Fruit fly (Drosophila melanogaster) whole organism, embryonic: ENCODE results near the gene ocn.
A peak's percentile ranks its signal among the peaks of the same experiment; 100 is the strongest.

Experiments used
- CG10321 ChIP-seq: fragments of 200-800 bp; sonication (Bioruptor generic); IDR thresholded peaks from 2 replicates; pipeline ENCODE4 v1.3.6; 2022; ENCODE audit warnings: missing biosample characterization, missing genetic modification characterization
- CG10959 ChIP-seq: fragments of 200-800 bp; sonication (Bioruptor generic); IDR thresholded peaks from 2 replicates; pipeline ENCODE4 v1.3.6; 2022; ENCODE audit warnings: missing biosample characterization, missing genetic modification characterization
- CG10979 ChIP-seq: fragments of 200-800 bp; sonication (Bioruptor generic); optimal IDR thresholded peaks from 2 replicates; lab custom pipeline; 2018; ENCODE audit warnings: missing biosample characterization, mild to moderate bottlenecking, missing genetic modification characterization, moderate library complexity
- CG13775 ChIP-seq: fragments of 200-800 bp; sonication (Bioruptor generic); optimal IDR thresholded peaks from 3 replicates; lab custom pipeline; 2017; ENCODE audit warnings: missing biosample characterization, mild to moderate bottlenecking, missing genetic modification characterization
- CG14667 ChIP-seq: fragments of 200-800 bp; sonication (Bioruptor generic); IDR thresholded peaks from 2 replicates; pipeline ENCODE4 v1.3.6; 2022; ENCODE audit warnings: missing biosample characterization, missing genetic modification characterization
- CG15514 ChIP-seq: fragments of 200-800 bp; sonication (Bioruptor generic); optimal IDR thresholded peaks from 3 replicates; lab custom pipeline; 2017; ENCODE audit warnings: missing biosample characterization, missing genetic modification characterization, mild to moderate bottlenecking, moderate library complexity, missing genetic modification reagents
- CG16815 ChIP-seq: fragments of 200-800 bp; sonication (Bioruptor generic); optimal IDR thresholded peaks from 3 replicates; lab custom pipeline; 2017; ENCODE audit warnings: missing biosample characterization, mild to moderate bottlenecking, missing genetic modification characterization
- CG2678 ChIP-seq: fragments of 200-800 bp; sonication (Bioruptor generic); optimal IDR thresholded peaks from 3 replicates; lab custom pipeline; 2019; ENCODE audit warnings: missing biosample characterization, mild to moderate bottlenecking, missing genetic modification characterization, moderate library complexity
- CG3065 ChIP-seq: fragments of 200-800 bp; sonication (Bioruptor generic); optimal IDR thresholded peaks from 2 replicates; lab custom pipeline; 2016; ENCODE audit warnings: missing biosample characterization, missing genetic modification characterization
- CG3838 ChIP-seq: fragments of 200-800 bp; sonication (Bioruptor generic); optimal IDR thresholded peaks from 3 replicates; lab custom pipeline; 2016; ENCODE audit warnings: missing biosample characterization, missing genetic modification characterization
- CG4404 ChIP-seq: fragments of 200-800 bp; sonication (Bioruptor generic); IDR thresholded peaks from 2 replicates; pipeline ENCODE4 v1.3.6; 2022; ENCODE audit warnings: missing biosample characterization, missing genetic modification characterization
- CG4707 ChIP-seq: fragments of 200-800 bp; sonication (Bioruptor generic); optimal IDR thresholded peaks from 2 replicates; lab custom pipeline; 2018; ENCODE audit warnings: missing biosample characterization, mild to moderate bottlenecking, missing genetic modification characterization, moderate library complexity
- CG6683 ChIP-seq: fragments of 200-800 bp; sonication (Bioruptor generic); optimal IDR thresholded peaks from 2 replicates; lab custom pipeline; 2017; ENCODE audit warnings: missing biosample characterization, mild to moderate bottlenecking, missing genetic modification characterization, missing genetic modification reagents
- CG7372 ChIP-seq: fragments of 200-800 bp; sonication (Bioruptor generic); IDR thresholded peaks from 2 replicates; pipeline ENCODE4 v1.3.6; 2022; ENCODE audit warnings: missing biosample characterization, missing genetic modification characterization
- CHES-1-like ChIP-seq: fragments of 200-800 bp; sonication (Bioruptor generic); optimal IDR thresholded peaks from 2 replicates; lab custom pipeline; 2016; ENCODE audit warnings: missing biosample characterization, missing genetic modification characterization
- Dbx ChIP-seq: fragments of 200-800 bp; sonication (Bioruptor generic); IDR thresholded peaks from 3 replicates; pipeline ENCODE4 v1.3.6; 2022; ENCODE audit warnings: missing biosample characterization, missing genetic modification characterization
- Dek ChIP-seq: fragments of 200-800 bp; sonication (Bioruptor generic); optimal IDR thresholded peaks from 3 replicates; lab custom pipeline; 2019; ENCODE audit warnings: missing biosample characterization, mild to moderate bottlenecking, missing genetic modification characterization, moderate library complexity
- GATAe ChIP-seq: fragments of 200-800 bp; sonication (Bioruptor generic); conservative IDR thresholded peaks from 2 replicates; pipeline ENCODE4 v1.3.6; 2022; ENCODE audit warnings: missing biosample characterization, missing genetic modification characterization
- HLH3B ChIP-seq: fragments of 200-800 bp; sonication (Bioruptor generic); IDR thresholded peaks from 2 replicates; pipeline ENCODE4 v1.3.6; 2022; ENCODE audit warnings: missing biosample characterization, missing genetic modification characterization
- Lim3 ChIP-seq: fragments of 200-800 bp; sonication (Bioruptor generic); IDR thresholded peaks from 2 replicates; pipeline ENCODE4 v1.3.6; 2022; ENCODE audit warnings: missing biosample characterization, missing genetic modification characterization
- Lpt ChIP-seq: fragments of >200 bp; optimal IDR thresholded peaks from 2 replicates; lab custom pipeline; 2018; ENCODE audit warnings: missing biosample characterization, missing genetic modification characterization
- MTF-1 ChIP-seq: fragments of 200-800 bp; sonication (Bioruptor generic); optimal IDR thresholded peaks from 2 replicates; lab custom pipeline; 2018; ENCODE audit warnings: missing biosample characterization, mild to moderate bottlenecking, missing genetic modification characterization, borderline replicate concordance
- Meics ChIP-seq: fragments of 200-800 bp; sonication (Bioruptor generic); optimal IDR thresholded peaks from 2 replicates; lab custom pipeline; 2017; ENCODE audit warnings: missing biosample characterization, mild to moderate bottlenecking, missing genetic modification characterization
- NK7.1 ChIP-seq: fragments of 200-800 bp; sonication (Bioruptor generic); optimal IDR thresholded peaks from 3 replicates; lab custom pipeline; 2016; ENCODE audit warnings: missing biosample characterization, missing genetic modification characterization
- Nf-YA ChIP-seq: fragments of 200-800 bp; sonication (Bioruptor generic); IDR thresholded peaks from 2 replicates; pipeline ENCODE4 v1.3.6; 2022; ENCODE audit warnings: missing biosample characterization, missing genetic modification characterization
- Opbp ChIP-seq: fragments of 200-800 bp; sonication (Bioruptor generic); IDR thresholded peaks from 3 replicates; pipeline ENCODE4 v1.3.6; 2022; ENCODE audit warnings: missing biosample characterization, missing genetic modification characterization; ENCODE audit not compliant: partially characterized antibody
- PHDP ChIP-seq: fragments of 200-800 bp; sonication (Bioruptor generic); optimal IDR thresholded peaks from 3 replicates; lab custom pipeline; 2018; ENCODE audit warnings: missing biosample characterization, mild to moderate bottlenecking, missing genetic modification characterization, moderate library complexity
- Taf1 ChIP-seq: fragments of 200-800 bp; sonication (Bioruptor generic); IDR thresholded peaks from 2 replicates; pipeline ENCODE4 v1.3.6; 2022; ENCODE audit warnings: missing biosample characterization, missing genetic modification characterization
- Vsx1 ChIP-seq: fragments of 200-800 bp; sonication (Bioruptor generic); optimal IDR thresholded peaks from 2 replicates; lab custom pipeline; 2017; ENCODE audit warnings: missing biosample characterization, mild to moderate bottlenecking, missing genetic modification characterization, missing genetic modification reagents
- al ChIP-seq: fragments of 200-800 bp; sonication (Bioruptor generic); IDR thresholded peaks from 2 replicates; pipeline ENCODE4 v1.3.6; 2022; ENCODE audit warnings: missing biosample characterization, missing genetic modification characterization
- amos ChIP-seq: fragments of 200-800 bp; sonication (Bioruptor generic); IDR thresholded peaks from 2 replicates; pipeline ENCODE4 v1.3.6; 2022; ENCODE audit warnings: missing biosample characterization, missing genetic modification characterization; ENCODE audit not compliant: partially characterized antibody
- ara ChIP-seq: fragments of 200-800 bp; sonication (Bioruptor generic); IDR thresholded peaks from 2 replicates; pipeline ENCODE4 v1.3.6; 2022; ENCODE audit warnings: missing biosample characterization, missing genetic modification characterization
- cato ChIP-seq: fragments of 200-800 bp; sonication (Bioruptor generic); optimal IDR thresholded peaks from 2 replicates; lab custom pipeline; 2016; ENCODE audit warnings: missing biosample characterization, missing genetic modification characterization, borderline replicate concordance
- caup ChIP-seq: fragments of 200-800 bp; sonication (Bioruptor generic); optimal IDR thresholded peaks from 3 replicates; lab custom pipeline; 2017; ENCODE audit warnings: missing biosample characterization, mild to moderate bottlenecking, missing genetic modification characterization, moderate library complexity; ENCODE audit not compliant: severe bottlenecking
- ci ChIP-seq: fragments of 200-800 bp; sonication (Bioruptor generic); IDR thresholded peaks from 3 replicates; pipeline ENCODE4 v1.3.6; 2022; ENCODE audit warnings: missing biosample characterization, missing genetic modification characterization
- crp ChIP-seq, 2 experiments: fragments of 200-800 bp; sonication (Bioruptor generic); optimal IDR thresholded peaks; 2 replicates in 1 of 2; 3 replicates in 1 of 2; lab custom pipeline; 2017; ENCODE audit warnings: missing biosample characterization in 2 of 2, missing genetic modification characterization in 2 of 2, mild to moderate bottlenecking in 1 of 2, moderate library complexity in 1 of 2
- danr ChIP-seq: fragments of 200-800 bp; sonication (Bioruptor generic); IDR thresholded peaks from 2 replicates; pipeline ENCODE4 v1.3.6; 2022; ENCODE audit warnings: missing biosample characterization, missing genetic modification characterization
- h ChIP-seq: fragments of >200 bp; optimal IDR thresholded peaks from 2 replicates; lab custom pipeline; 2017
- lilli ChIP-seq: fragments of 200-800 bp; sonication (Bioruptor generic); optimal IDR thresholded peaks from 3 replicates; lab custom pipeline; 2016; ENCODE audit warnings: missing biosample characterization, missing genetic modification characterization
- odd ChIP-seq: fragments of 200-800 bp; sonication (Bioruptor generic); optimal IDR thresholded peaks from 2 replicates; lab custom pipeline; 2017; ENCODE audit warnings: missing biosample characterization, mild to moderate bottlenecking, missing genetic modification characterization
- pfk ChIP-seq: fragments of 200-800 bp; sonication (Bioruptor generic); optimal IDR thresholded peaks from 2 replicates; lab custom pipeline; 2018; ENCODE audit warnings: missing biosample characterization, mild to moderate bottlenecking, missing genetic modification characterization, moderate library complexity
- repo ChIP-seq: fragments of 200-800 bp; sonication (Bioruptor generic); optimal IDR thresholded peaks from 2 replicates; lab custom pipeline; 2016; ENCODE audit warnings: missing biosample characterization, missing genetic modification characterization
- rib ChIP-seq: fragments of 200-800 bp; sonication (Bioruptor generic); IDR thresholded peaks from 2 replicates; pipeline ENCODE4 v1.3.6; 2022; ENCODE audit warnings: missing biosample characterization, missing genetic modification characterization
- sc ChIP-seq, 3 experiments: fragments of >200 bp in 2 of 3; fragments of 200-800 bp in 1 of 3; sonication (Bioruptor generic) in 1 of 3; optimal IDR thresholded peaks; 2 replicates in 2 of 3; 3 replicates in 1 of 3; lab custom pipeline; 2017; ENCODE audit warnings: mild to moderate bottlenecking in 1 of 3, missing biosample characterization in 1 of 3, missing genetic modification characterization in 1 of 3, missing genetic modification reagents in 1 of 3
- sd ChIP-seq: fragments of 200-800 bp; sonication (Bioruptor generic); optimal IDR thresholded peaks from 3 replicates; lab custom pipeline; 2018; ENCODE audit warnings: missing biosample characterization, mild to moderate bottlenecking, missing genetic modification characterization, moderate library complexity
- vnd ChIP-seq: fragments of 200-800 bp; sonication (Bioruptor generic); IDR thresholded peaks from 3 replicates; pipeline ENCODE4 v1.3.6; 2022; ENCODE audit warnings: missing biosample characterization, missing genetic modification characterization; ENCODE audit not compliant: partially characterized antibody
- wor ChIP-seq: fragments of 200-800 bp; sonication (Bioruptor generic); IDR thresholded peaks from 2 replicates; pipeline ENCODE4 v1.3.6; 2022; ENCODE audit warnings: missing biosample characterization, missing genetic modification characterization

The ocn gene

DNA sequence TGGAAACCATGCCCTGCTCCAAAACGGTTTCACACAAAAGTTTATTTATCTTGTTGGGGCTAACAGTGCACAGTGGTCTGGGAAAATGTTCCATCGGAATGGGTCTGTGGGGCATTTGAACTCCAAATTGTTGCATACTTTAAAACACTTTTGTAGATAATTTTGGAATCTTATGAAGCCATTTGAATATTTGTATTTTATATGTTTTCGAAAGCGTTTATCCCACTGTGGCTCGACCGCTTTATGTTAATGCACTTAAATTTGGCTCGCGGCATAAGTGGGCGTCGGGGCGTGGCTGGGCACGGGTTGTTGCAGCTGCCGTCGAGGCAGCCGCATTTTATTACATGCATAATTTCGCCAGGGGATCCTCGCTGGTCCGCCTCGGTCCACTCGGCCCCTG lies 34.3 kb upstream of the ocn start (continued):
- no peak for TF ChIP-seq Lpt (GFP tag; lab: Kevin White, UChicago)
- no peak for TF ChIP-seq pfk (GFP tag; lab: Kevin White, UChicago)
- TF ChIP-seq CG2678 (tag; lab: Kevin White, UChicago), result no peak
- TF ChIP-seq MTF-1 (GFP tag; lab: Kevin White, UChicago), result no peak
- TF ChIP-seq PHDP (tag; lab: Kevin White, UChicago), result no peak
- TF ChIP-seq HLH3B, result no peak
- no peak for TF ChIP-seq h (lab: Kevin White, UChicago)
- TF ChIP-seq lilli (GFP tag; lab: Kevin White, UChicago), result no peak
- no peak for TF ChIP-seq Dek (tag; lab: Kevin White, UChicago)
- no peak for TF ChIP-seq Dbx (GFP tag; lab: Robert Waterston, UW)
- no peak for TF ChIP-seq Meics (GFP tag; lab: Kevin White, UChicago)
- no peak for TF ChIP-seq CG7372 (GFP tag; lab: Robert Waterston, UW)
- no peak for TF ChIP-seq NK7.1
- TF ChIP-seq ci (GFP tag; lab: Robert Waterston, UW), result 0 out of 3 replicates have a peak, but pooled peaks have one; percentile 56
- no peak for TF ChIP-seq GATAe
- TF ChIP-seq danr (GFP tag; lab: Robert Waterston, UW), result 0 out of 2 replicates have a peak, but pooled peaks have one; percentile 23
- no peak for TF ChIP-seq CG15514 (GFP tag; lab: Kevin White, UChicago)
- 0 out of 2 replicates have a peak, but pooled peaks have one; percentile 6 for TF ChIP-seq CG10959
- no peak for TF ChIP-seq odd
- no peak for TF ChIP-seq crp (GFP tag; optimal IDR thresholded peaks at IDR 0.05; lab: Kevin White, UChicago)
- TF ChIP-seq caup (GFP tag; lab: Kevin White, UChicago), result no peak
- TF ChIP-seq CG6683 (GFP tag; lab: Kevin White, UChicago), result no peak
- no peak for TF ChIP-seq rib (GFP tag; lab: Robert Waterston, UW)
- TF ChIP-seq CG10979 (tag; lab: Kevin White, UChicago), result no peak
- no peak for TF ChIP-seq CG3065
- TF ChIP-seq ara (GFP tag; lab: Robert Waterston, UW), result no peak
- TF ChIP-seq CG3838 (GFP tag; lab: Kevin White, UChicago), result no peak
- no peak for TF ChIP-seq Taf1
- no peak for TF ChIP-seq CG13775 (GFP tag; lab: Kevin White, UChicago)
- no peak for TF ChIP-seq Opbp
- TF ChIP-seq repo, result no peak
- TF ChIP-seq CHES-1-like (GFP tag; lab: Kevin White, UChicago), result no peak
- no peak for TF ChIP-seq cato (GFP tag; lab: Kevin White, UChicago)
- no peak for TF ChIP-seq CG4404 (GFP tag; lab: Robert Waterston, UW)
- no peak for TF ChIP-seq sc (optimal IDR thresholded peaks at IDR 0.05; lab: Kevin White, UChicago)
- TF ChIP-seq sc (GFP tag; optimal IDR thresholded peaks at IDR 0.05; lab: Kevin White, UChicago), result no peak
- TF ChIP-seq sd (tag; lab: Kevin White, UChicago), result no peak
- TF ChIP-seq CG10321 (GFP tag; lab: Robert Waterston, UW), result no peak
- TF ChIP-seq Lim3 (GFP tag; lab: Robert Waterston, UW), result no peak
- TF ChIP-seq vnd (GFP tag; lab: Robert Waterston, UW), result no peak
- no peak for TF ChIP-seq amos (GFP tag; lab: Robert Waterston, UW)
- no peak for TF ChIP-seq CG4707 (GFP tag; lab: Kevin White, UChicago)
- TF ChIP-seq al (GFP tag; lab: Robert Waterston, UW), result no peak
- no peak for TF ChIP-seq Vsx1 (GFP tag; lab: Kevin White, UChicago)
- no peak for TF ChIP-seq Nf-YA (GFP tag; lab: Robert Waterston, UW)
- no peak for TF ChIP-seq wor (GFP tag; lab: Robert Waterston, UW)
- no peak for TF ChIP-seq CG16815
- no peak for TF ChIP-seq CG14667 (GFP tag; lab: Robert Waterston, UW)
